Fruit fly (Drosophila melanogaster): ENCODE measurements around the gene Lip1.
A peak's percentile ranks its signal among the peaks of the same experiment; 100 is the strongest.

Lip1 gene

DNA sequence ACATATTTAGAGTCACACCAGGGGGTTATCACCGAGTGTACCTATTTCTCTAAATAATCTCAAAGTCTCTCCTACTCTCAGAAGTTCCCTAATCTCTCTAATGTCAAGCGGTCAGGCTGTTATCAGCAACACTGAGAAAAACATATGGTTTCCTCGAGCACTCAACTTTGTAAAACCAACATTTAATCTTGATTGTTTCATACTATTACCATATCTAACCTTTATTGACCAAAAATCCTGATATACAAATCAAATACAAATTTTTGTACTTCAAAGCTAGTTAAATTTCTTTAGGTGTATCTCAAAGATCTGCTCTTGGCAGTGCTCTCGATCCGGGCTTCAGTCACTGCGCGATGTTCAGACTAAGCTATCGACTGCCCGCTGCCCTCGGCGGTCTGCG, 1.9 kb upstream of the Lip1 start, which contains the start of gene CG6415 (continued):
- TF ChIP-seq CG2116 (GFP tag; optimal IDR thresholded peaks at IDR 0.05) (peak; percentile 12), Rx (GFP tag; IDR thresholded peaks at IDR 0.05) (peak; percentile 47; the same call in 1 of the 2 replicates), Hey (tag; optimal IDR thresholded peaks at IDR 0.05) (no peak), psq (GFP tag; optimal IDR thresholded peaks at IDR 0.05) (no peak), CG32532 (GFP tag; IDR thresholded peaks at IDR 0.05) (peak; percentile 68; the same call in 1 of the 2 replicates), ssp (GFP tag; IDR thresholded peaks at IDR 0.05) (peak; percentile 54), MTF-1 (GFP tag; optimal IDR thresholded peaks at IDR 0.05; ENCODE audit: borderline replicate concordance) (peak; percentile 50), CG9876 (GFP tag; optimal IDR thresholded peaks at IDR 0.05) (peak; percentile 57), E2f2 (GFP tag; IDR thresholded peaks at IDR 0.05) (peak; percentile 40; the same call in 1 of the 2 replicates), D (optimal IDR thresholded peaks at IDR 0.05) (no peak), D (GFP tag; optimal IDR thresholded peaks at IDR 0.05) (peak; percentile 68), Lhr (GFP tag; optimal IDR thresholded peaks at IDR 0.05) (peak; percentile 1), sna (GFP tag; IDR thresholded peaks at IDR 0.05; ENCODE audit: partially characterized antibody) (no peak), fd96Cb (tag; optimal IDR thresholded peaks at IDR 0.05) (peak; percentile 75), CG31388 (GFP tag; optimal IDR thresholded peaks at IDR 0.05) (no peak), CG3281 (GFP tag; optimal IDR thresholded peaks at IDR 0.05) (peak; percentile 76), lbe (GFP tag; optimal IDR thresholded peaks at IDR 0.05) (peak; percentile 47), CG12104 (GFP tag; optimal IDR thresholded peaks at IDR 0.05) (peak; percentile 54), fd64A (GFP tag; optimal IDR thresholded peaks at IDR 0.05) (peak; percentile 34), ci (GFP tag; IDR thresholded peaks at IDR 0.05) (peak; percentile 86), CG16863 (GFP tag; optimal IDR thresholded peaks at IDR 0.05) (peak; percentile 67), crp (GFP tag; optimal IDR thresholded peaks at IDR 0.05) (peak in 1 of 2 experiments; percentile 10), Myb (GFP tag; optimal IDR thresholded peaks at IDR 0.05) (peak; percentile 45), CG12659 (GFP tag; optimal IDR thresholded peaks at IDR 0.05) (peak; percentile 61), grn (GFP tag; optimal IDR thresholded peaks at IDR 0.05) (peak; percentile 19), CG11093 (GFP tag; IDR thresholded peaks at IDR 0.05) (peak; percentile 49; the same call in 1 of the 3 replicates), CG3407 (GFP tag; optimal IDR thresholded peaks at IDR 0.05) (peak; percentile 62), lab (GFP tag; optimal IDR thresholded peaks at IDR 0.05) (peak; percentile 85), CG1647 (GFP tag; optimal IDR thresholded peaks at IDR 0.05) (peak; percentile 25), Antp (GFP tag; optimal IDR thresholded peaks at IDR 0.05) (peak; percentile 56), Xrp1 (GFP tag; IDR thresholded peaks at IDR 0.05) (peak; percentile 86), CG1529 (GFP tag; optimal IDR thresholded peaks at IDR 0.05) (peak; percentile 59), CG11560 (tag; IDR thresholded peaks at IDR 0.05) (0 out of 3 replicates have a peak, but pooled peaks have one; percentile 40), tup (GFP tag; optimal IDR thresholded peaks at IDR 0.05) (peak; percentile 36), CG8944 (GFP tag; optimal IDR thresholded peaks at IDR 0.05) (peak; percentile 60), Hr78 (GFP tag; optimal IDR thresholded peaks at IDR 0.05) (peak in 1 of 2 experiments; percentile 62), CG15073 (GFP tag; optimal IDR thresholded peaks at IDR 0.05) (no peak), chm (GFP tag; IDR thresholded peaks at IDR 0.05) (peak; percentile 61; the same call in 1 of the 2 replicates), Spps (tag; optimal IDR thresholded peaks at IDR 0.05) (peak; percentile 32), H15 (GFP tag; IDR thresholded peaks at IDR 0.05) (peak; percentile 72; the same call in 2 of the 3 replicates), Tbp (GFP tag; optimal IDR thresholded peaks at IDR 0.05) (no peak), Med (GFP tag) (peak; percentile 95), twi (tag; optimal IDR thresholded peaks at IDR 0.05) (no peak), CG10565 (GFP tag; optimal IDR thresholded peaks at IDR 0.05) (no peak), corto (GFP tag; optimal IDR thresholded peaks at IDR 0.05) (no peak), CG7745 (tag; optimal IDR thresholded peaks at IDR 0.05) (no peak), CG10979 (tag; optimal IDR thresholded peaks at IDR 0.05) (peak; percentile 83), bab2 (GFP tag; optimal IDR thresholded peaks at IDR 0.05) (peak; percentile 73), ATbp (GFP tag; optimal IDR thresholded peaks at IDR 0.05) (peak; percentile 71), NC2β (GFP tag; optimal IDR thresholded peaks at IDR 0.05) (peak; percentile 48)
